Worm (Caenorhabditis elegans) whole organism, young adult: ENCODE data around the gene tag-340.

Experiments
- B0019.2 ChIP-seq: fragments of 200-800 bp; sonication (Bioruptor generic); conservative IDR thresholded peaks from 2 replicates; pipeline ENCODE4 v1.3.6; 2022; ENCODE audit warnings: missing genetic modification reagents, missing genetic modification characterization, missing compliant biosample characterization
- D2030.7 ChIP-seq: fragments of 200-800 bp; sonication (Bioruptor generic); IDR thresholded peaks from 2 replicates; pipeline ENCODE4 v1.3.6; 2022; ENCODE audit warnings: missing genetic modification reagents, missing genetic modification characterization, missing compliant biosample characterization
- F10E7.11 ChIP-seq: sonication (generic microtip); optimal IDR thresholded peaks from 2 replicates; lab custom pipeline; 2017; ENCODE audit warnings: mild to moderate bottlenecking, missing genetic modification characterization, moderate library complexity, missing compliant biosample characterization
- F33H1.4 ChIP-seq: fragments of 200-800 bp; sonication (Bioruptor generic); IDR thresholded peaks from 2 replicates; pipeline ENCODE4 v1.3.6; 2022; ENCODE audit warnings: missing genetic modification reagents, missing genetic modification characterization, missing compliant biosample characterization
- Y56A3A.18 ChIP-seq: fragments of 200-800 bp; sonication (Bioruptor generic); IDR thresholded peaks from 2 replicates; pipeline ENCODE4 v1.3.6; 2022; ENCODE audit warnings: missing genetic modification reagents, missing genetic modification characterization, missing compliant biosample characterization
- Y67H2A.10 ChIP-seq: fragments of 200-800 bp; sonication (Bioruptor generic); conservative IDR thresholded peaks from 2 replicates; pipeline ENCODE4 v1.3.6; 2022; ENCODE audit warnings: missing genetic modification reagents, missing genetic modification characterization, missing compliant biosample characterization
- akir-1 ChIP-seq: fragments of 200-800 bp; sonication (Bioruptor generic); optimal IDR thresholded peaks from 2 replicates; lab custom pipeline; 2018; ENCODE audit warnings: mild to moderate bottlenecking, missing genetic modification characterization, moderate library complexity, missing compliant biosample characterization
- attf-5 ChIP-seq: fragments of 200-800 bp; sonication (Bioruptor generic); optimal IDR thresholded peaks from 2 replicates; lab custom pipeline; 2018; ENCODE audit warnings: mild to moderate bottlenecking, missing genetic modification characterization, missing compliant biosample characterization
- bed-2 ChIP-seq: fragments of 200-800 bp; sonication (Bioruptor generic); IDR thresholded peaks from 2 replicates; pipeline ENCODE4 v1.3.6; 2022; ENCODE audit warnings: missing genetic modification reagents, missing genetic modification characterization, missing compliant biosample characterization
- ceh-100 ChIP-seq: fragments of 200-800 bp; sonication (Bioruptor generic); IDR thresholded peaks from 2 replicates; pipeline ENCODE4 v1.3.6; 2022; ENCODE audit warnings: missing genetic modification reagents, missing genetic modification characterization, missing compliant biosample characterization
- ceh-91 ChIP-seq: fragments of 200-800 bp; sonication (Bioruptor generic); IDR thresholded peaks from 2 replicates; pipeline ENCODE4 v1.3.6; 2022; ENCODE audit warnings: missing genetic modification reagents, missing genetic modification characterization, missing compliant biosample characterization
- dpl-1 ChIP-seq: fragments of 150-350 bp; optimal IDR thresholded peaks from 2 replicates; lab custom pipeline; 2014; ENCODE audit warnings: missing biosample characterization, missing genetic modification reagents, missing genetic modification characterization
- efl-1 ChIP-seq: fragments of 150-350 bp; optimal IDR thresholded peaks from 2 replicates; lab custom pipeline; 2014; ENCODE audit warnings: missing biosample characterization, missing genetic modification reagents, missing genetic modification characterization
- egl-44 ChIP-seq: fragments of 200-800 bp; sonication (Bioruptor generic); IDR thresholded peaks from 2 replicates; pipeline ENCODE4 v1.3.6; 2022; ENCODE audit warnings: missing genetic modification reagents, missing genetic modification characterization, missing compliant biosample characterization
- him-1 ChIP-seq: sonication (generic microtip); optimal IDR thresholded peaks from 2 replicates; lab custom pipeline; 2016; ENCODE audit warnings: missing genotype, missing genetic modification reagents, missing genetic modification characterization, missing compliant biosample characterization
- hmg-20 ChIP-seq: fragments of 200-800 bp; sonication (Bioruptor generic); IDR thresholded peaks from 2 replicates; pipeline ENCODE4 v1.3.6; 2022; ENCODE audit warnings: missing genetic modification reagents, missing genetic modification characterization, missing compliant biosample characterization
- hrde-1 ChIP-seq: sonication (generic microtip); optimal IDR thresholded peaks from 2 replicates; lab custom pipeline; 2016; ENCODE audit warnings: missing genetic modification characterization, mild to moderate bottlenecking, missing compliant biosample characterization, moderate library complexity, missing genotype, missing genetic modification reagents, borderline replicate concordance
- lin-35 ChIP-seq, 3 experiments: fragments of 150-350 bp in 2 of 3; sonication (generic microtip) in 1 of 3; optimal IDR thresholded peaks; 2 replicates each; lab custom pipeline; 2014 to 2018; ENCODE audit warnings: missing biosample characterization in 3 of 3, missing genetic modification characterization in 3 of 3, missing genetic modification reagents in 3 of 3
- lin-40 ChIP-seq: sonication (generic microtip); optimal IDR thresholded peaks from 2 replicates; lab custom pipeline; 2016; ENCODE audit warnings: missing genetic modification characterization, mild to moderate bottlenecking, missing compliant biosample characterization, missing genotype, missing genetic modification reagents
- lir-1 ChIP-seq: fragments of 200-800 bp; sonication (Bioruptor generic); conservative IDR thresholded peaks from 2 replicates; pipeline ENCODE4 v1.3.6; 2022; ENCODE audit warnings: missing genetic modification reagents, missing genetic modification characterization, missing compliant biosample characterization
- lsl-1 ChIP-seq: fragments of 200-800 bp; sonication (Bioruptor generic); optimal IDR thresholded peaks from 2 replicates; lab custom pipeline; 2018; ENCODE audit warnings: mild to moderate bottlenecking, missing genetic modification characterization, moderate library complexity, missing compliant biosample characterization
- madf-3 ChIP-seq: fragments of 200-800 bp; sonication (Bioruptor generic); IDR thresholded peaks from 2 replicates; pipeline ENCODE4 v1.3.6; 2022; ENCODE audit warnings: missing genetic modification reagents, missing genetic modification characterization, missing compliant biosample characterization
- madf-6 ChIP-seq: fragments of 200-800 bp; sonication (Bioruptor generic); IDR thresholded peaks from 2 replicates; pipeline ENCODE4 v1.3.6; 2022; ENCODE audit warnings: missing genetic modification reagents, missing genetic modification characterization, missing compliant biosample characterization
- madf-8 ChIP-seq: fragments of 200-800 bp; sonication (Bioruptor generic); conservative IDR thresholded peaks from 2 replicates; pipeline ENCODE4 v1.3.6; 2022; ENCODE audit warnings: missing genetic modification reagents, missing genetic modification characterization, missing compliant biosample characterization
- nhr-90 ChIP-seq: sonication (generic microtip); optimal IDR thresholded peaks from 2 replicates; lab custom pipeline; 2016; ENCODE audit warnings: missing genotype, mild to moderate bottlenecking, missing genetic modification characterization, missing compliant biosample characterization
- pbrm-1 ChIP-seq: fragments of 200-800 bp; sonication (Bioruptor generic); IDR thresholded peaks from 2 replicates; pipeline ENCODE4 v1.3.6; 2022; ENCODE audit warnings: missing genetic modification reagents, missing genetic modification characterization, missing compliant biosample characterization
- snpc-1.3 ChIP-seq: sonication (generic microtip); optimal IDR thresholded peaks from 2 replicates; lab custom pipeline; 2017; ENCODE audit warnings: missing genetic modification characterization, mild to moderate bottlenecking, missing compliant biosample characterization, antibody characterized with exemption, moderate library complexity, missing genotype, missing genetic modification reagents; ENCODE audit not compliant: insufficient read depth
- snpc-3.4 ChIP-seq: sonication (generic microtip); optimal IDR thresholded peaks from 2 replicates; lab custom pipeline; 2017; ENCODE audit warnings: missing genetic modification characterization, mild to moderate bottlenecking, missing compliant biosample characterization, antibody characterized with exemption, moderate library complexity, missing genotype, missing genetic modification reagents
- unc-130 ChIP-seq: sonication (generic microtip); optimal IDR thresholded peaks from 2 replicates; lab custom pipeline; 2016; ENCODE audit warnings: missing genetic modification reagents, missing genetic modification characterization, missing compliant biosample characterization
- xnd-1 ChIP-seq: sonication (generic microtip); optimal IDR thresholded peaks from 2 replicates; lab custom pipeline; 2016; ENCODE audit warnings: missing genotype, missing genetic modification reagents, missing genetic modification characterization, missing compliant biosample characterization
- ztf-3 ChIP-seq: fragments of 200-800 bp; sonication (Bioruptor generic); optimal IDR thresholded peaks from 2 replicates; lab custom pipeline; 2018; ENCODE audit warnings: mild to moderate bottlenecking, missing genetic modification characterization, missing compliant biosample characterization

The tag-340 gene

DNA sequence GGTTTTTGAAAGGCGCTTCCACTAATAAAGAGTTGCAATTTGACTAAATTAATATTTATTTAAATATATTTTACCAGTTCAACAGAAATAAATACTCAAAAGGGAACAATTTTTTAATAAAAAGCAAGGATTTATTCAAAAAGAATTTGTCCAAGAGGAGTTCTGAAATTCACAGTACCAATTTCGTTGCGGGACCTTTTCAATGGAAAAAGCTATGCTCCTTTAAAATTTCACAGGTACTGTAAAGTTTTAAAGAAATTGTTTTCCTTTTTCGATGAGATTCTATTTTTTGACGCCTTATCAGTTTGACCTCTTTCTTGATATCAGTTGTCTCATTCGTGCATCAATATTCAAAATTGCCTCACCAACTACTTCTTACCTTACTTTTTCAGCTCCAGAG is at the start of gene tag-340:
Gene tag-340, plus strand, starts transcription at position 249 of the 400 bp plus-strand sequence.
- TF ChIP-seq egl-44 (GFP tag; lab: Robert Waterston, UW) (no peak), efl-1 (GFP tag; lab: Kevin White, UChicago) (peak; percentile 23), lir-1 (GFP tag; lab: Robert Waterston, UW) (no peak), snpc-1.3 (tag; lab: Kevin White, UChicago) (peak; percentile 58), D2030.7 (GFP tag; lab: Robert Waterston, UW) (peak; percentile 63), him-1 (tag; lab: Kevin White, UChicago) (no peak), madf-6 (GFP tag; lab: Robert Waterston, UW) (peak; percentile 85), F33H1.4 (GFP tag; lab: Robert Waterston, UW) (peak; percentile 90), xnd-1 (tag; lab: Kevin White, UChicago) (peak; percentile 51), akir-1 (no peak), snpc-3.4 (tag; lab: Kevin White, UChicago) (peak; percentile 63), ztf-3 (GFP tag; lab: Kevin White, UChicago) (no peak), lsl-1 (GFP tag; lab: Kevin White, UChicago) (peak; percentile 88), nhr-90 (tag; lab: Kevin White, UChicago) (no peak), lin-40 (tag; lab: Kevin White, UChicago) (no peak), hrde-1 (tag; lab: Kevin White, UChicago) (no peak), madf-8 (GFP tag; lab: Robert Waterston, UW) (peak; percentile 47; the same call in 1 of the 2 replicates), dpl-1 (no peak)

DNA sequence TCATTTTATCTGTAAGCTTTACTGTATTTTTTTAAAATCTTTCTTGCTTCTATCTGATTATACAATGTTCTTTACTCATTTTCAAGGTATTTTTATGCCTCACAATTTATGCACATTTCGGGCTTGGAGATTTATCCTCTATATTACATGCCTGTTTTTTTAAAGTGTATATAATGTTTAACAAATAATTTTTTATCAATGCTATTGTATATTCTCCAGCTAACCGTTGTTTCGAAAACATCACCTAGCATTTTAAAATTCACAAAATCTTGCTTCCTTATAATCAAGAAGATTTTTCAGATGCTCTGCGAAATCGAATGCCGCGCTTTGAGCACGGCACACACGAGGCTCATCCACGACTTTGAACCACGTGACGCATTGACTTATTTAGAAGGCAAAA is 48.3 kb upstream of the tag-340 start, which contains the start of gene ced-4:
Gene ced-4, plus strand, starts transcription at position 301 of the 400 bp plus-strand sequence.
- no peak for TF ChIP-seq Y56A3A.18 (GFP tag; lab: Robert Waterston, UW)
- TF ChIP-seq lin-35 (GFP tag; optimal IDR thresholded peaks at IDR 0.05; lab: Kevin White, UChicago) = peak in 1 of 3 experiments; percentile 1
- 0 out of 2 replicates have a peak, but pooled peaks have one; percentile 32 for TF ChIP-seq madf-3 (GFP tag; lab: Robert Waterston, UW)

DNA sequence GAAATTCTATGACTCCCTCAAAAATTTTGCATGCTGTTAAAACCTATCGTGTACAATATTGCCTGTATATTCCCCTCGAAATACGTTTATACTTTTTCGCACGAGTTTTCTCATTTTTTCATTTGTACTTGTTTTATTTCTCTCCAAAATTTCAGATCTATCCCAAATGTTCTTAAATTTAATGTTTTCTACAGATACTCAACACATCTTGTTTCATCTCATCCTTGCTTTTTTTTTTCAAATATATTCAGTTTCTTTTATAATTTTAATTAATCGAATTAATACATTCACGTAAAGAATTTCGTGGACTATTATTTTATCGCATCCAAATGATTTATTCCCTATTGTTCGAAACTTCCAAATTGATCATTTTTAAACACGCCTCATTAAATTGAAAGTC is 45.4 kb upstream of the tag-340 start, which contains the start of gene C35D10.8:
Gene C35D10.8, plus strand, starts transcription at position 301 of the 400 bp plus-strand sequence.
- TF ChIP-seq ceh-100 (GFP tag; lab: Robert Waterston, UW) = no peak
- TF ChIP-seq, all 124 proteins: peak for 0

DNA sequence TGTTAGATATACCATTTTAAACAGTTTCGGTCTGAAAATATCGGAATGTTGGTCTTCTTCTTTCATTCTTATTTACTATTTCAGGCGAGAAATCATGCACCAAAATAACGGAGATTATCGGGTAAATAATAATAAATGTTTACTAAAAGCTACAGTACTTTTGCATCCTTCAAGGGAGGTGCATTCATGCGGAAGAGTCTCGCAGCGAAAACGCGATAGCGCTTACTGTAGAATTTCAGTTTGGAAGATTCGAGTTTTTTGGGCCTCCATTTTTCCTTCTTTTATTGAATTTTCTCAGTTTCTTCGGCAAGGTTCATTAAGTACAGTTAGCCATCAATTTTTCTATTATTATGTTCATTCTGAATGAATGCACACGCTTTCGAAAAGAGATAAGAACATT is 44.2 kb upstream of the tag-340 start, which contains the start of gene C35D10.7:
Gene C35D10.7, plus strand, starts transcription at position 85 of the 400 bp plus-strand sequence.
- TF ChIP-seq hmg-20 (GFP tag; lab: Robert Waterston, UW) = no peak
- TF ChIP-seq bed-2 (GFP tag; lab: Robert Waterston, UW) = no peak
- peak; percentile 88 for TF ChIP-seq lsl-1 (GFP tag; lab: Kevin White, UChicago)
- no peak for TF ChIP-seq F10E7.11 (tag; lab: Kevin White, UChicago)
- TF ChIP-seq F33H1.4 (GFP tag; lab: Robert Waterston, UW) = peak; percentile 75
- TF ChIP-seq attf-5 (GFP tag; lab: Kevin White, UChicago) = no peak
- peak; percentile 14 for TF ChIP-seq xnd-1 (tag; lab: Kevin White, UChicago)
- TF ChIP-seq pbrm-1 (GFP tag; lab: Robert Waterston, UW) = no peak
- peak; percentile 73; the same call in 1 of the 2 replicates for TF ChIP-seq madf-6 (GFP tag; lab: Robert Waterston, UW)
- TF ChIP-seq unc-130 (GFP tag; lab: Kevin White, UChicago) = peak; percentile 25
- no peak for TF ChIP-seq ceh-91 (GFP tag; lab: Robert Waterston, UW)
- TF ChIP-seq Y67H2A.10 (GFP tag; lab: Robert Waterston, UW) = no peak
- TF ChIP-seq B0019.2 = no peak
